Fruit fly (Drosophila melanogaster): ENCODE results near the gene CG12057.

The CG12057 gene

DNA sequence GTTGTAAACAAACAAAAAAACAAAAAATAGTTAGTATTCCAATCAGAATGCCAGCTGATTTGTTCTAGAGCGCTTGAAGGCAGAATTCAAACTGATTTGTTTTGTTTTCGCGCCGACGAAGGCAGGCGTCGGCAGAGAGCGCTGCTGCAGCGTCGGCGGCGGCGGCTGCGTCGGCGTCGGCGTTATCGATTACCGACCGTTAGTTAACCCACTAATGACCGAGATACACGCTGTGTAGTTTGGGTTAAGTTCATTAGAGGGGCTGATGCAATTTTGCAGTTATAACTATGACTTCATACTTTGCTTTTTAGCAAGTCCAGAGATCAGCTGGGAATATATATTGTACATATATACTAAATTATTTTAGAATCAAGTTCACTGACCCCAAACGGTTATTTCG is 31.7 kb downstream of the CG12057 start, which contains the start of gene t:
Gene t, minus strand, starts transcription at position 76 of the 400 bp plus-strand sequence.
- TF ChIP-seq CG13204 (GFP tag; optimal IDR thresholded peaks at IDR 0.05) (no peak), CG14655 (GFP tag; optimal IDR thresholded peaks at IDR 0.05) (peak; percentile 26), CG17806 (tag; optimal IDR thresholded peaks at IDR 0.05) (no peak), CG15710 (tag; optimal IDR thresholded peaks at IDR 0.05) (no peak), fd96Ca (GFP tag; IDR thresholded peaks at IDR 0.05) (no peak), Ets98B (GFP tag; IDR thresholded peaks at IDR 0.05) (peak; percentile 31; the same call in 1 of the 2 replicates), CG12605 (GFP tag; IDR thresholded peaks at IDR 0.05) (no peak), Pif1B (GFP tag; optimal IDR thresholded peaks at IDR 0.05) (no peak), CG10348 (GFP tag; IDR thresholded peaks at IDR 0.05) (no peak), CG8301 (tag; optimal IDR thresholded peaks at IDR 0.05) (no peak), rn (GFP tag; IDR thresholded peaks at IDR 0.05) (no peak), EcR (GFP tag; optimal IDR thresholded peaks at IDR 0.05) (no peak), gl (tag; optimal IDR thresholded peaks at IDR 0.05) (no peak), CG9948 (tag; optimal IDR thresholded peaks at IDR 0.05) (no peak), Pif1A (GFP tag; optimal IDR thresholded peaks at IDR 0.05) (no peak), CG8159 (tag; optimal IDR thresholded peaks at IDR 0.05) (no peak)

DNA sequence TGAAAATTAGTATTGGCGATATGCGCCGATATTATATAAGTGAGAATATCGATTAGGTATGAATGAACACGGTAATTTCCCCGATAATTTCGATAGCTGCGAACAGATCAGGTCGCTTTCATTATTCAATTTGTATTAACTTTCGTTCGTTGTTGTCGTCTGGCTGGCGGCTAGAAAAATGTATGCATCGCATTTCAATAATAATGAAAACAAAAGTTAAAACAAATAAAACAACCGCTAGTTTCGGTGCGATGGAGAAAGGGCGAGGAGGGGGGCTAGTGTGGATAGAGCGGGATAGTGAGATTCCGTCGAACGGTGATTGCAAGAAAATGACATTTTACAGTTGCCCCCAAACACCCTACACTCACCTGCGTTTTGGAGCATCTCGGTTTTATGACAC is 33.0 kb downstream of the CG12057 start:
- TF ChIP-seq CG4496 (GFP tag; IDR thresholded peaks at IDR 0.05) = 0 out of 3 replicates have a peak, but pooled peaks have one; percentile 20
- TF ChIP-seq CG32121 (GFP tag; IDR thresholded peaks at IDR 0.05) = no peak
- TF ChIP-seq CG10348 (GFP tag; IDR thresholded peaks at IDR 0.05) = no peak

DNA sequence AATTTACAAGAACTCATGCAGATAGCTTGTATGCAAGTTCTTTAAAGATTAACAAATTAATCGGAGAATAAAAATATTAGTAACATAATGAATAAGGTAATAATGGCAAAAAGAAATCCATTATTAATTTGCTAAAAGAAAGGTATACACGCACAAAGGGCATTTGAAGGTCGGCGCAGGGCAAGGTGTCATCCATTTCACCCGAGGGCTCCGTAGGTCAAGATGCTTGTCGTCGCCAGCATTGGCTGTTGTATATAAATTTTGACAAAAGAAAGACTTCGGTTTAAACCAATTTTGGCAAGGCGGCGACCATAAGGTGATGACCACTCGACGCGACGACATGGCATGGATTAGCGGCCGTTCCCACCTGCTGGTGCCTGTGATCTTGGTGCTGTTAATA is 33.7 kb downstream of the CG12057 start, which contains the start of gene CG15370:
Gene CG15370, plus strand, starts transcription at position 301 of the 400 bp plus-strand sequence.
- TF ChIP-seq CG10348 (GFP tag; IDR thresholded peaks at IDR 0.05) (no peak), CG12605 (GFP tag; IDR thresholded peaks at IDR 0.05) (no peak), Pif1A (GFP tag; optimal IDR thresholded peaks at IDR 0.05) (no peak), EcR (GFP tag; optimal IDR thresholded peaks at IDR 0.05) (no peak), Snoo (tag; optimal IDR thresholded peaks at IDR 0.05) (no peak), fd96Ca (GFP tag; IDR thresholded peaks at IDR 0.05) (no peak), Ets98B (GFP tag; IDR thresholded peaks at IDR 0.05) (no peak), CG9948 (tag; optimal IDR thresholded peaks at IDR 0.05) (no peak), CG34367 (tag; optimal IDR thresholded peaks at IDR 0.05) (no peak), CG8301 (tag; optimal IDR thresholded peaks at IDR 0.05) (no peak), CG17806 (tag; optimal IDR thresholded peaks at IDR 0.05) (no peak), CG4496 (GFP tag; IDR thresholded peaks at IDR 0.05) (no peak), CG15710 (tag; optimal IDR thresholded peaks at IDR 0.05) (no peak), CG13204 (GFP tag; optimal IDR thresholded peaks at IDR 0.05) (no peak), D1 (tag; optimal IDR thresholded peaks at IDR 0.05) (no peak), CG14655 (GFP tag; optimal IDR thresholded peaks at IDR 0.05) (no peak), Pif1B (GFP tag; optimal IDR thresholded peaks at IDR 0.05) (no peak), rn (GFP tag; IDR thresholded peaks at IDR 0.05) (no peak), CG8159 (tag; optimal IDR thresholded peaks at IDR 0.05) (no peak)

DNA sequence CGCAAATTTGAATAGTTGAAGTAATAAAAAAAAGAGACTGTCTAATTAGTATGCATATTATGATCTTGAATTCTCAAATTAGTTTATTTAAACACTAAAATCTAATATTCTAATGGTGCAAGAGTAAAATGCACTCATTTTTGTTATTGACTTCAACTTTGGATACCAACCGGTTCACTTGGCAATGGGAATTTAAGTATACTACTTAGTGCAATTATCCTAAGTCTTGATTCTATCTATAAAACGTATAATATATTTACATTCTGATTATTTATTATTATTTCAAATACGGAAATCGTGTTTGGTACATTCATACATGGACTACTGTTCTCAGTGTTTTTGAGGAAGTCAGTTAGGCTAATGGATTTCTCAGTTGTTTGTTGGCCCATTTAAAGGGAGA is 35.4 kb downstream of the CG12057 start, which contains the start of gene Gr8a:
Gene Gr8a, plus strand, starts transcription at position 301 of the 400 bp plus-strand sequence.
- TF ChIP-seq CG13204 (GFP tag; optimal IDR thresholded peaks at IDR 0.05) (no peak), CG9948 (tag; optimal IDR thresholded peaks at IDR 0.05) (no peak), Ets98B (GFP tag; IDR thresholded peaks at IDR 0.05) (no peak), CG8301 (tag; optimal IDR thresholded peaks at IDR 0.05) (no peak), fd96Ca (GFP tag; IDR thresholded peaks at IDR 0.05) (no peak), rn (GFP tag; IDR thresholded peaks at IDR 0.05) (no peak), CG15710 (tag; optimal IDR thresholded peaks at IDR 0.05) (no peak)

DNA sequence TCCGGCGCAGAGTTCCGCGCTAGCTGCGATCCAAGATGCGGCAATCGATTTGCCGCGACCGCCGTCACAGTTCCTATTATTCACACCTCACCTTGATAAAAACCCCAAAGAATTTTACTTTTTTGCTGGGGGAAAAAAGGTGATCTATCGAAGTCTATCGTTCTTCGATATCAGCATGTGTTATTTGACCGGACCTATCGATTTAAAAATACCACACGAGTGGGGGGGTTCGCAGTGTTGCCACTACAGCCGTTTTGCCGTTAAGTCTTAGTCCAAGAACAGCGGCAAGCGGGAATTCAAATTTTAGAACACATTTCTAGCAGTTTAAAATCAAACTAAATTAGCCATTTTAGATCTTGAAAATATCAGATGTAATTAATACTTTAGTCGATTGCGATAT is 40.7 kb downstream of the CG12057 start, which contains the start of gene CG12121:
Gene CG12121, minus strand, starts transcription at position 180 of the 400 bp plus-strand sequence.
- TF ChIP-seq CG14655 (GFP tag; optimal IDR thresholded peaks at IDR 0.05) (no peak), CG9948 (tag; optimal IDR thresholded peaks at IDR 0.05) (no peak), CG4496 (GFP tag; IDR thresholded peaks at IDR 0.05) (no peak)

DNA sequence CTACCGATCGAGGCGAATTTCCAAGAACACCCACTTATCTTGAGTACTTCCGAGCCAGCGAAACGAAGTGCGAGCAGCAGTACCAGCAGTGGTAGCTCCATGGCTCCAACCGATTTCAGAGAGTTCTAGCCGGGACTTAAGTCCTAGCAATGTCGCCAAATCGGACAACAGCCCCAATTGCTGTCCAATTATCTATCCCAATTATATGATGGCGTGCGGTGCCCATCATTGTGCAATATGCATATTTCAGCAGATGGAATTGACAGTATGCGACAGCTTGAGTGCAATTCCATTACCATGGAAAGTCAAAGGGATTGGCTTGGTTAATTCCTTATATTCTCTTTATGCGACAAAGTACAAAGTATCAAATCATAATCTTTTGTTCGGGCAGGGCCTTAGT is 45.0 kb downstream of the CG12057 start, which contains the start of gene Ir8a:
Gene Ir8a, minus strand, starts transcription at position 101 of the 400 bp plus-strand sequence.
- no peak for TF ChIP-seq rn (GFP tag; IDR thresholded peaks at IDR 0.05)
- TF ChIP-seq gl (tag; optimal IDR thresholded peaks at IDR 0.05) = no peak
- TF ChIP-seq CG8301 (tag; optimal IDR thresholded peaks at IDR 0.05) = no peak
- no peak for TF ChIP-seq CG12605 (GFP tag; IDR thresholded peaks at IDR 0.05)
- no peak for TF ChIP-seq CG9948 (tag; optimal IDR thresholded peaks at IDR 0.05)
- TF ChIP-seq CG14655 (GFP tag; optimal IDR thresholded peaks at IDR 0.05) = no peak
- no peak for TF ChIP-seq Pif1A (GFP tag; optimal IDR thresholded peaks at IDR 0.05)
- no peak for TF ChIP-seq Snoo (tag; optimal IDR thresholded peaks at IDR 0.05)
- TF ChIP-seq CG32121 (GFP tag; IDR thresholded peaks at IDR 0.05) = no peak
- no peak for TF ChIP-seq CG8159 (tag; optimal IDR thresholded peaks at IDR 0.05)
- TF ChIP-seq CG10348 (GFP tag; IDR thresholded peaks at IDR 0.05) = no peak
- no peak for TF ChIP-seq Ets98B (GFP tag; IDR thresholded peaks at IDR 0.05)

Measured in whole organism, pupa.